Fruit fly (Drosophila melanogaster) whole organism: ENCODE data around the gene Dsk.
"Not testable (repeated sequence)": the region's sequence is repeated elsewhere in the genome, so short reads cannot be mapped to it uniquely, and the experiment has no call there.

Experiments used
- CG8478 ChIP-seq: fragments of >200 bp; optimal IDR thresholded peaks from 2 replicates; lab custom pipeline; 2018; ENCODE audit warnings: inconsistent platforms
- Dll ChIP-seq: fragments of >200 bp; optimal IDR thresholded peaks from 2 replicates; lab custom pipeline; 2017
- psq ChIP-seq: fragments of >200 bp; optimal IDR thresholded peaks from 2 replicates; lab custom pipeline; 2017

DNA sequence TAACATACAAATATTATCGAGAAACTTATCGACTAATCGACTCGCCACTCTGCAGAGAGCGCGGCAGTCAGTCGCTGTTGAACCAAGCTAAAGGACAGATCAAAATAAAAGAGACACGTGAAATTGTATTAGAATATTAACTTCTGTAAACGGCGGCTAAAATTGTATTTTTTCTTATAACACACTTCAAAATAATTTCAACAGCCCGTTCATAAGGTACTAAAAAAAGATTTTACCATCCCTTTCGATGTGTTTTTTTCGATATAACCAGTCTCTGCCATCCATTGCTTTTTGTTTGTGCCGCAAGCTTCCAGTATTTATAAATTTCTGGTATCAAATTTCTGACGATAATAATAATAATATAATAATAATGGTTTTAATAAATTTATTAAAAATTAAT, 21.4 kb upstream of the Dsk start, which contains the start of gene aux:
- TF ChIP-seq Dll; CG8478 (lab: Kevin White, UChicago); psq (lab: Kevin White, UChicago): not testable (repeated sequence)
